Worm (Caenorhabditis elegans) whole organism, dauer: Measurements from ENCODE around the gene C04A2.15.

Source experiments
- unc-62 ChIP-seq: sonication (generic microtip); optimal IDR thresholded peaks from 2 replicates; lab custom pipeline; 2017; ENCODE audit warnings: missing biosample characterization, missing genetic modification reagents, missing genetic modification characterization

Gene C04A2.15

ce11 chrII:6851938-6852337, at the start of gene C04A2.15:
Gene C04A2.15 (plus strand): TSS chrII:6852236.
- TF ChIP-seq unc-62: no peak

- TF ChIP-seq unc-62: no peak
These were observed 49.0 kb upstream of the C04A2.15 start, which contains the start of gene tab-1 for ce11 chrII:6803024-6803423. Gene tab-1 (plus strand): TSS chrII:6803324.

- TF ChIP-seq unc-62: no peak
These were observed 44.9 kb upstream of the C04A2.15 start, which contains the start of gene F31E8.5 for ce11 chrII:6807162-6807561. Gene F31E8.5 (minus strand): TSS chrII:6807262.

- TF ChIP-seq unc-62: no peak
These were observed 43.5 kb upstream of the C04A2.15 start for ce11 chrII:6808539-6808938.

ce11 chrII:6810663-6811062, 41.4 kb upstream of the C04A2.15 start, which contains the start of gene snt-1:
Gene snt-1 (plus strand): TSS chrII:6810963.
- TF ChIP-seq unc-62: no peak

ce11 chrII:6812514-6812913, 39.5 kb upstream of the C04A2.15 start:
- TF ChIP-seq unc-62: no peak

- TF ChIP-seq unc-62: no peak
These were observed 35.7 kb upstream of the C04A2.15 start for ce11 chrII:6816324-6816723.

ce11 chrII:6820278-6820971, 31.6 kb upstream of the C04A2.15 start:
- TF ChIP-seq unc-62: no peak

ce11 chrII:6821118-6821517, 30.9 kb upstream of the C04A2.15 start:
- TF ChIP-seq unc-62: no peak

ce11 chrII:6821832-6822231, 30.2 kb upstream of the C04A2.15 start:
- no peak for TF ChIP-seq unc-62

ce11 chrII:6822347-6822746, 29.7 kb upstream of the C04A2.15 start:
- no peak for TF ChIP-seq unc-62

ce11 chrII:6823233-6823632, 28.8 kb upstream of the C04A2.15 start:
- no peak for TF ChIP-seq unc-62

ce11 chrII:6823912-6824311, 28.1 kb upstream of the C04A2.15 start:
- TF ChIP-seq unc-62: no peak

- TF ChIP-seq unc-62: no peak
These were observed 27.5 kb upstream of the C04A2.15 start for ce11 chrII:6824524-6824923.

- TF ChIP-seq unc-62: no peak
These were observed 26.3 kb upstream of the C04A2.15 start for ce11 chrII:6825732-6826131.

ce11 chrII:6826726-6827125, 25.3 kb upstream of the C04A2.15 start:
- no peak for TF ChIP-seq unc-62

- TF ChIP-seq unc-62: no peak
These were observed 24.6 kb upstream of the C04A2.15 start for ce11 chrII:6827388-6827787.

ce11 chrII:6828073-6828900, 23.7 kb upstream of the C04A2.15 start:
- TF ChIP-seq unc-62: no peak
